Fruit fly (Drosophila melanogaster): ENCODE measurements around the gene Cpsf6.
A peak's percentile ranks its signal among the peaks of the same experiment; 100 is the strongest.

Gene Cpsf6

DNA sequence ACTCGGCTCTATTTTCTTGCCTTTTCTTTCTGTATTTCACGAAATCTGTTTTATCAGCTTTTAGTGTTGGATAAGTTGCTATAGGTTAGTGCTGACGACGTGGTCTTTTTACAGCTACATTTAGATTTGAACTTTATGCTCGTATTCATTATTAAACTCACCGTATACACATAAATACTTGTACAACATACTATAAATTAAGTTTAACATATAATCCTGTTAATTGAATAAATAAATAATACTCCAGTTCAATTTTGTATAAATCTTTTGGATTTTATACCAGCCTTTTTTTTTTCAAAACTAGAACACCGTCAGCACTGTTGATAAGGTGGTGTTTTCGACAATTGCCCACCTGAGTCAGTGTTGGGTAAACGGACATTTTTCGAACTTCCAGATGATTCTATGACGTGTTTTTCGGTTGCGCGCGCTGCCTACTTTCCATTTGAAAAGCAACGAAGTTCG lies 6.4 kb downstream of the Cpsf6 start, which contains the start of gene BI-1 (continued):
- TF ChIP-seq Eip74EF (GFP tag; optimal IDR thresholded peaks at IDR 0.05), result no peak
- peak; percentile 49 for TF ChIP-seq CG18011 (GFP tag; optimal IDR thresholded peaks at IDR 0.05)
- TF ChIP-seq CG4360 (GFP tag; IDR thresholded peaks at IDR 0.05), result no peak
- TF ChIP-seq ash1 (GFP tag; optimal IDR thresholded peaks at IDR 0.05), result no peak
- no peak for TF ChIP-seq CG31224 (GFP tag; IDR thresholded peaks at IDR 0.05)
- TF ChIP-seq Deaf1 (tag; optimal IDR thresholded peaks at IDR 0.05), result no peak
- no peak for TF ChIP-seq pan (optimal IDR thresholded peaks at IDR 0.05)
- TF ChIP-seq pan (GFP tag; optimal IDR thresholded peaks at IDR 0.05 in 1 of 2, IDR thresholded peaks at IDR 0.05 in 1 of 2), result no peak
- TF ChIP-seq az2 (GFP tag; optimal IDR thresholded peaks at IDR 0.05), result peak; percentile 57
- TF ChIP-seq sc (optimal IDR thresholded peaks at IDR 0.05), result no peak
- peak; percentile 42 for TF ChIP-seq sc (GFP tag; optimal IDR thresholded peaks at IDR 0.05)
- TF ChIP-seq CG30020 (tag; optimal IDR thresholded peaks at IDR 0.05), result peak; percentile 63
- TF ChIP-seq shn (GFP tag; optimal IDR thresholded peaks at IDR 0.05), result no peak
- TF ChIP-seq CG34422 (GFP tag; IDR thresholded peaks at IDR 0.05), result no peak
- peak; percentile 74 for TF ChIP-seq CG7556 (GFP tag; optimal IDR thresholded peaks at IDR 0.05)
- TF ChIP-seq eve (GFP tag; optimal IDR thresholded peaks at IDR 0.05), result no peak
- peak; percentile 82 for TF ChIP-seq hkb (optimal IDR thresholded peaks at IDR 0.05)
- no peak for TF ChIP-seq hkb (GFP tag; IDR thresholded peaks at IDR 0.05)
- no peak for TF ChIP-seq ttk (GFP tag; IDR thresholded peaks at IDR 0.05)
- TF ChIP-seq Bteb2 (GFP tag; optimal IDR thresholded peaks at IDR 0.05), result no peak
- TF ChIP-seq her (GFP tag; optimal IDR thresholded peaks at IDR 0.05), result peak; percentile 14
- no peak for TF ChIP-seq CG1024 (GFP tag; IDR thresholded peaks at IDR 0.05)
- no peak for TF ChIP-seq dan (GFP tag; IDR thresholded peaks at IDR 0.05)
- TF ChIP-seq Ptx1 (GFP tag; IDR thresholded peaks at IDR 0.05), result peak; percentile 33
- peak; percentile 88 for TF ChIP-seq YL-1 (GFP tag; optimal IDR thresholded peaks at IDR 0.05)
- peak; percentile 3 for TF ChIP-seq CG6254 (GFP tag; optimal IDR thresholded peaks at IDR 0.05)
- no peak for TF ChIP-seq repo (GFP tag; optimal IDR thresholded peaks at IDR 0.05)
- TF ChIP-seq en (GFP tag; optimal IDR thresholded peaks at IDR 0.05), result no peak
- no peak for TF ChIP-seq CG31388 (GFP tag; optimal IDR thresholded peaks at IDR 0.05)
- TF ChIP-seq Meics (GFP tag; optimal IDR thresholded peaks at IDR 0.05), result peak; percentile 76
- peak; percentile 78 for TF ChIP-seq zfh2 (GFP tag; optimal IDR thresholded peaks at IDR 0.05)
- no peak for TF ChIP-seq CG2678 (tag; optimal IDR thresholded peaks at IDR 0.05)
- peak; percentile 23 for TF ChIP-seq disco-r (GFP tag; optimal IDR thresholded peaks at IDR 0.05)
- TF ChIP-seq CG12391 (tag; optimal IDR thresholded peaks at IDR 0.05), result peak; percentile 73
- no peak for TF ChIP-seq CG3163 (GFP tag; optimal IDR thresholded peaks at IDR 0.05)
- TF ChIP-seq E2f2 (GFP tag; IDR thresholded peaks at IDR 0.05), result peak; percentile 83
- 0 out of 3 replicates have a peak, but pooled peaks have one; percentile 17 for TF ChIP-seq ci (GFP tag; IDR thresholded peaks at IDR 0.05)
- TF ChIP-seq seq (GFP tag; IDR thresholded peaks at IDR 0.05), result no peak
- TF ChIP-seq pros (GFP tag; optimal IDR thresholded peaks at IDR 0.05), result no peak
- no peak for TF ChIP-seq CG11695 (GFP tag; IDR thresholded peaks at IDR 0.05)
- TF ChIP-seq CG18262 (tag; optimal IDR thresholded peaks at IDR 0.05), result peak; percentile 64
- peak; percentile 22 for TF ChIP-seq CG10274 (GFP tag; optimal IDR thresholded peaks at IDR 0.05)
- TF ChIP-seq CG15011 (GFP tag; optimal IDR thresholded peaks at IDR 0.05), result no peak
- peak; percentile 63 for TF ChIP-seq CG9727 (GFP tag; optimal IDR thresholded peaks at IDR 0.05)
- TF ChIP-seq CG33557 (GFP tag; optimal IDR thresholded peaks at IDR 0.05), result peak; percentile 58
- TF ChIP-seq CG2875 (GFP tag; optimal IDR thresholded peaks at IDR 0.05), result peak; percentile 15
- TF ChIP-seq stwl (tag; optimal IDR thresholded peaks at IDR 0.05), result peak; percentile 76
- TF ChIP-seq tup (GFP tag; optimal IDR thresholded peaks at IDR 0.05), result peak; percentile 39
- TF ChIP-seq CG15269 (tag; optimal IDR thresholded peaks at IDR 0.05), result no peak
- peak; percentile 22 for TF ChIP-seq CTCF (GFP tag; optimal IDR thresholded peaks at IDR 0.05)
- TF ChIP-seq Ets65A (GFP tag), result peak; percentile 94
- peak; percentile 42 for TF ChIP-seq trem (tag; optimal IDR thresholded peaks at IDR 0.05)
- TF ChIP-seq Nf-YC (tag; optimal IDR thresholded peaks at IDR 0.05), result peak; percentile 74

Measured in whole organism, embryonic.